Worm (Caenorhabditis elegans): ENCODE results near the gene sfxn-1.3.

DNA sequence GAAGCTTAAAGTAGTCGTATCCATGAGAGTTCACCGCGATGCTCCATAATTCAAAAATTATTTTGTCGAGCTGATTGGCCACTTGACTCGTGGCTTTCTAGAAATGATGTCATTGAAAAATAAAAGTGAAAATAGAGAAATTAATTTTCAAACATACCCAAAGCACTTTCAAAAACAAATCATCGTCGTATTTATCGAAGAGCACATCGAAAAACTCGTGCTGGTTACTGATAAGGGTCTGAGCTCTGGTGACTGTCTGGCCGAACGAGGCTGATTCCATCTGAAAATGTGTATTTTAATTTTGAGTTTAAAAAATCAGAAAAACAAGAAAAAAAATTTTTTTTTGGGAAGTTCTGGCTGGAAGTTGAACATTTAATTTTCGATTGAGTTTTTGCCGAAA lies 14.3 kb upstream of the sfxn-1.3 start:
- no peak for TF ChIP-seq zag-1 (tag; optimal IDR thresholded peaks at IDR 0.05)
- TF ChIP-seq unc-62 (GFP tag; optimal IDR thresholded peaks at IDR 0.05): no peak
- no peak for TF ChIP-seq fos-1 (tag; optimal IDR thresholded peaks at IDR 0.05)
- TF ChIP-seq aly-2 (tag; optimal IDR thresholded peaks at IDR 0.05): no peak
- TF ChIP-seq unc-39 (tag; optimal IDR thresholded peaks at IDR 0.05): no peak
